Worm (Caenorhabditis elegans) whole organism, early embryonic: ENCODE data around the gene nhr-227.

ENCODE experiments used
- B0310.2 ChIP-seq: sonication (generic microtip); optimal IDR thresholded peaks from 2 replicates; lab custom pipeline; 2016; ENCODE audit warnings: mild to moderate bottlenecking, missing genetic modification characterization, missing compliant biosample characterization
- F13C5.2 ChIP-seq: sonication (generic microtip); optimal IDR thresholded peaks from 2 replicates; lab custom pipeline; 2017; ENCODE audit warnings: mild to moderate bottlenecking, missing genetic modification characterization, inconsistent platforms, missing compliant biosample characterization
- aly-1 ChIP-seq: sonication (generic microtip); optimal IDR thresholded peaks from 2 replicates; lab custom pipeline; 2016; ENCODE audit warnings: missing genetic modification characterization, missing compliant biosample characterization
- ama-1 ChIP-seq: fragments of 150-350 bp; optimal IDR thresholded peaks from 2 replicates; lab custom pipeline; 2014
- ceh-13 ChIP-seq: fragments of 200-800 bp; sonication (Bioruptor generic); optimal IDR thresholded peaks from 2 replicates; lab custom pipeline; 2018; ENCODE audit warnings: mild to moderate bottlenecking, missing genetic modification characterization, missing compliant biosample characterization
- ceh-36 ChIP-seq: sonication (generic microtip); optimal IDR thresholded peaks from 2 replicates; lab custom pipeline; 2016; ENCODE audit warnings: missing genetic modification characterization, inconsistent platforms, missing compliant biosample characterization
- ets-7 ChIP-seq: sonication (generic microtip); optimal IDR thresholded peaks from 2 replicates; lab custom pipeline; 2016; ENCODE audit warnings: missing genotype, missing genetic modification characterization, missing compliant biosample characterization
- flt-1 ChIP-seq: fragments of 200-800 bp; sonication (Bioruptor generic); IDR thresholded peaks from 2 replicates; pipeline ENCODE4 v1.3.6; 2022; ENCODE audit warnings: missing genetic modification characterization, missing compliant biosample characterization
- hmbx-1 ChIP-seq: sonication (generic microtip); optimal IDR thresholded peaks from 2 replicates; lab custom pipeline; 2016; ENCODE audit warnings: mild to moderate bottlenecking, missing genetic modification characterization, missing compliant biosample characterization
- hmg-4 ChIP-seq: fragments of 200-800 bp; sonication (Bioruptor generic); optimal IDR thresholded peaks from 2 replicates; lab custom pipeline; 2018; ENCODE audit warnings: mild to moderate bottlenecking, missing genetic modification characterization, missing compliant biosample characterization
- hnd-1 ChIP-seq: sonication (generic microtip); optimal IDR thresholded peaks from 2 replicates; lab custom pipeline; 2016; ENCODE audit warnings: missing genetic modification characterization, missing compliant biosample characterization
- pes-1 ChIP-seq: fragments of 200-800 bp; sonication (Bioruptor generic); IDR thresholded peaks from 2 replicates; pipeline ENCODE4 v1.3.6; 2022; ENCODE audit warnings: missing genetic modification reagents, missing genetic modification characterization, missing compliant biosample characterization
- scrt-1 ChIP-seq: fragments of 200-800 bp; sonication (Bioruptor generic); IDR thresholded peaks from 2 replicates; pipeline ENCODE4 v1.3.6; 2022; ENCODE audit warnings: missing genetic modification characterization, missing compliant biosample characterization
- sea-1 ChIP-seq: fragments of 200-800 bp; sonication (Bioruptor generic); conservative IDR thresholded peaks from 2 replicates; pipeline ENCODE4 v1.3.6; 2022; ENCODE audit warnings: missing genetic modification characterization, missing compliant biosample characterization
- tbx-11 ChIP-seq: fragments of 200-800 bp; sonication (Bioruptor generic); IDR thresholded peaks from 2 replicates; pipeline ENCODE4 v1.3.6; 2022; ENCODE audit warnings: missing genetic modification characterization, missing compliant biosample characterization
- tbx-37 ChIP-seq: fragments of 200-800 bp; sonication (Bioruptor generic); conservative IDR thresholded peaks from 2 replicates; pipeline ENCODE4 v1.3.6; 2022; ENCODE audit warnings: missing genetic modification reagents, missing genetic modification characterization, missing compliant biosample characterization
- tra-4 ChIP-seq: sonication (generic microtip); optimal IDR thresholded peaks from 2 replicates; lab custom pipeline; 2017; ENCODE audit warnings: missing genetic modification characterization, missing compliant biosample characterization

The nhr-227 gene

ce11 chrV:2271750-2272149 lies 13.5 kb upstream of the nhr-227 start, which contains the start of gene Y5H2A.1:
Gene Y5H2A.1 (minus strand): TSS chrV:2271850.
- no peak for TF ChIP-seq ets-7
- no peak for TF ChIP-seq F13C5.2 (tag; lab: Kevin White, UChicago)
- TF ChIP-seq pes-1 (GFP tag; lab: Robert Waterston, UW), result no peak
- no peak for TF ChIP-seq flt-1 (GFP tag; lab: Robert Waterston, UW)
- no peak for TF ChIP-seq ceh-36 (tag; lab: Kevin White, UChicago)
- TF ChIP-seq ama-1 (lab: Kevin White, UChicago), result no peak
- no peak for TF ChIP-seq scrt-1 (GFP tag; lab: Robert Waterston, UW)
- no peak for TF ChIP-seq tra-4
- TF ChIP-seq sea-1, result no peak
- TF ChIP-seq hnd-1 (tag; lab: Kevin White, UChicago), result no peak
- no peak for TF ChIP-seq tbx-11 (GFP tag; lab: Robert Waterston, UW)
- no peak for TF ChIP-seq aly-1 (tag; lab: Kevin White, UChicago)
- TF ChIP-seq tbx-37 (GFP tag; lab: Robert Waterston, UW), result no peak
- no peak for TF ChIP-seq ceh-13 (GFP tag; lab: Kevin White, UChicago)

- TF ChIP-seq hmg-4 (no peak), flt-1 (GFP tag; lab: Robert Waterston, UW) (no peak), B0310.2 (tag; lab: Kevin White, UChicago) (no peak), pes-1 (GFP tag; lab: Robert Waterston, UW) (no peak), tbx-37 (GFP tag; lab: Robert Waterston, UW) (no peak), ama-1 (lab: Kevin White, UChicago) (no peak), scrt-1 (GFP tag; lab: Robert Waterston, UW) (no peak), ceh-13 (GFP tag; lab: Kevin White, UChicago) (no peak), tbx-11 (GFP tag; lab: Robert Waterston, UW) (no peak), hnd-1 (tag; lab: Kevin White, UChicago) (no peak), hmbx-1 (tag; lab: Kevin White, UChicago) (no peak), aly-1 (tag; lab: Kevin White, UChicago) (no peak)
Measured at ce11 chrV:2274253-2274892, 10.9 kb upstream of the nhr-227 start, which contains the start of the genes Y5H2A.4 and abu-4. Gene Y5H2A.4 (minus strand): TSS chrV:2274353. Gene abu-4 (plus strand): TSS chrV:2274842.

ce11 chrV:2277260-2277659 lies 8.0 kb upstream of the nhr-227 start:
- TF ChIP-seq ama-1 (lab: Kevin White, UChicago) (no peak), tra-4 (no peak), hnd-1 (tag; lab: Kevin White, UChicago) (no peak), aly-1 (tag; lab: Kevin White, UChicago) (no peak), tbx-37 (GFP tag; lab: Robert Waterston, UW) (no peak), hmbx-1 (tag; lab: Kevin White, UChicago) (no peak), ets-7 (no peak), pes-1 (GFP tag; lab: Robert Waterston, UW) (no peak), B0310.2 (tag; lab: Kevin White, UChicago) (no peak), flt-1 (GFP tag; lab: Robert Waterston, UW) (no peak), F13C5.2 (tag; lab: Kevin White, UChicago) (no peak)

- TF ChIP-seq scrt-1 (GFP tag; lab: Robert Waterston, UW) (no peak), ceh-36 (tag; lab: Kevin White, UChicago) (no peak), aly-1 (tag; lab: Kevin White, UChicago) (no peak), tra-4 (no peak), sea-1 (no peak), flt-1 (GFP tag; lab: Robert Waterston, UW) (no peak), ets-7 (no peak), tbx-37 (GFP tag; lab: Robert Waterston, UW) (no peak), pes-1 (GFP tag; lab: Robert Waterston, UW) (no peak), hnd-1 (tag; lab: Kevin White, UChicago) (no peak), ama-1 (lab: Kevin White, UChicago) (no peak)
Measured at ce11 chrV:2278052-2278451, 7.2 kb upstream of the nhr-227 start, which contains the start of gene nhr-59. Gene nhr-59 (minus strand): TSS chrV:2278265.

- TF ChIP-seq F13C5.2 (tag; lab: Kevin White, UChicago) (no peak), sea-1 (no peak), B0310.2 (tag; lab: Kevin White, UChicago) (no peak), pes-1 (GFP tag; lab: Robert Waterston, UW) (no peak), hmg-4 (no peak), flt-1 (GFP tag; lab: Robert Waterston, UW) (no peak), aly-1 (tag; lab: Kevin White, UChicago) (no peak), tbx-11 (GFP tag; lab: Robert Waterston, UW) (no peak), ets-7 (no peak), ceh-36 (tag; lab: Kevin White, UChicago) (no peak), scrt-1 (GFP tag; lab: Robert Waterston, UW) (no peak), hnd-1 (tag; lab: Kevin White, UChicago) (no peak), tra-4 (no peak)
Measured at ce11 chrV:2278543-2278942, 6.7 kb upstream of the nhr-227 start, which contains the start of gene fbxa-137. Gene fbxa-137 (plus strand): TSS chrV:2278816.

ce11 chrV:2281499-2281898 lies 3.7 kb upstream of the nhr-227 start, which contains the start of gene nhr-228:
Gene nhr-228 (plus strand): TSS chrV:2281759.
- TF ChIP-seq tra-4, result no peak
- no peak for TF ChIP-seq ama-1 (lab: Kevin White, UChicago)
- TF ChIP-seq B0310.2 (tag; lab: Kevin White, UChicago), result no peak
- no peak for TF ChIP-seq flt-1 (GFP tag; lab: Robert Waterston, UW)
- TF ChIP-seq hnd-1 (tag; lab: Kevin White, UChicago), result no peak
- TF ChIP-seq hmbx-1 (tag; lab: Kevin White, UChicago), result no peak
- TF ChIP-seq pes-1 (GFP tag; lab: Robert Waterston, UW), result no peak
- no peak for TF ChIP-seq hmg-4
- no peak for TF ChIP-seq ets-7
- TF ChIP-seq ceh-36 (tag; lab: Kevin White, UChicago), result no peak
- TF ChIP-seq sea-1, result no peak

- TF ChIP-seq hmbx-1 (tag; lab: Kevin White, UChicago) (no peak), ama-1 (lab: Kevin White, UChicago) (no peak), pes-1 (GFP tag; lab: Robert Waterston, UW) (no peak), ceh-36 (tag; lab: Kevin White, UChicago) (no peak), F13C5.2 (tag; lab: Kevin White, UChicago) (no peak), aly-1 (tag; lab: Kevin White, UChicago) (no peak), hmg-4 (no peak), tbx-11 (GFP tag; lab: Robert Waterston, UW) (no peak)
Measured at ce11 chrV:2290329-2290728, 5.1 kb downstream of the nhr-227 start, which contains the start of gene nhr-225. Gene nhr-225 (minus strand): TSS chrV:2290474.
